Fruit fly (Drosophila melanogaster): Measurements from ENCODE around the gene Arl5.

- TF ChIP-seq h (GFP tag; optimal IDR thresholded peaks at IDR 0.05) (no peak), woc (GFP tag; optimal IDR thresholded peaks at IDR 0.05) (no peak), pan (optimal IDR thresholded peaks at IDR 0.05) (no peak)
Observed at dm6 chr3L:8329005-8329404, 29.4 kb upstream of the Arl5 start.

Data from whole organism, wandering third instar larva.